Worm (Caenorhabditis elegans): ENCODE results near the gene lido-12.

- TF ChIP-seq sptf-1 (tag; optimal IDR thresholded peaks at IDR 0.05) (no peak), ztf-11 (tag; optimal IDR thresholded peaks at IDR 0.05) (no peak)
Measured at ce11 chrII:2962531-2963164, 43.0 kb upstream of the lido-12 start.
